Worm (Caenorhabditis elegans): ENCODE measurements around the gene cyp-25A6.

DNA sequence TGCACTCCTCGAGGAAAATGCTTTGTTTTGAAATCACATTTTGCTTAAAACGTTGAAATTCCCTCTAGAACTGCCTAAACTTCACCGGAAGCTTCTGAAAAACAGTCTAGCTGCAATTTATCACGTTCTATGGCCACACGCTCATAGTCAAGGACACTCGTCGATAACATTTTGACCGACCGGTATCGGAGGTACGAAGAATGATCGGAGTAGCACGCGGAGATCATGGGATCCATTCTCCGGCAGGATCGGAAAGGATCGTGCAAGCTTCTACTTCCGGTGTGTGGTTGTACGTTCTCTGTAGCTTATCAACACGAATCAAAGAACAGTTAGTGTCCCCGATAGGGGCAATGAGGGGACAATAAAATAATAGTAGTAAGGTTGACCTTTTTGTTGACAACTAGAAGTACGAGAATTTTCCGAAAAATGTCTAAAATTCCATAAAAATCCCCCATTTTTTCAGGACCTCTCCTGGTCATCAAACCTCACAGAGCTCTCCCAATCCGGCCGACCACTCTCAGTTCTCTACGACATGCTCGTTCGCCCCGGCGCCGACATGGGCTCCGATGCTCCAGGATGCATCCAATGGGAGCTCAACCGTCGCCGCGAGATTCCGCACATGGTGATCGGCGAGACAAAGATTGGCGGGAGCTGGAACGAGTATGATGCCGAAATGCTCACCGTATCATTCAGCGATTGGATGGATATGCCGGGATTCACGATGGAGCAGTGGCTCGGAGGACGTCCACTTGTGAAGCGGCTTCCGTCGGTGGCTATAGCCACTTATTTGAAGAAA is 19.0 kb downstream of the cyp-25A6 start:
- TF ChIP-seq him-1 (tag; optimal IDR thresholded peaks at IDR 0.05) = no peak
- TF ChIP-seq dao-5 (tag; optimal IDR thresholded peaks at IDR 0.05) = no peak
